Worm (Caenorhabditis elegans) whole organism, L2 larva: ENCODE measurements around the gene sor-1.

Source experiments
- Y55F3AM.14 ChIP-seq: fragments of 200-800 bp; sonication (Bioruptor generic); optimal IDR thresholded peaks from 2 replicates; lab custom pipeline; 2018; ENCODE audit warnings: mild to moderate bottlenecking, missing genetic modification characterization, missing compliant biosample characterization
- ama-1 ChIP-seq: fragments of 150-350 bp; optimal IDR thresholded peaks from 2 replicates; lab custom pipeline; 2018; ENCODE audit warnings: inconsistent platforms
- blmp-1 ChIP-seq: sonication (generic microtip); optimal IDR thresholded peaks from 2 replicates; lab custom pipeline; 2017; ENCODE audit warnings: missing genetic modification characterization, mild to moderate bottlenecking, missing compliant biosample characterization, antibody characterized with exemption, moderate library complexity; ENCODE audit not compliant: insufficient read depth
- ceh-82 ChIP-seq: fragments of 150-350 bp; optimal IDR thresholded peaks from 2 replicates; lab custom pipeline; 2014; ENCODE audit warnings: missing biosample characterization, missing genetic modification characterization
- gmeb-1 ChIP-seq: fragments of 150-350 bp; optimal IDR thresholded peaks from 2 replicates; lab custom pipeline; 2014; ENCODE audit warnings: missing biosample characterization, missing genetic modification characterization
- lsy-2 ChIP-seq, 2 experiments: fragments of 150-350 bp in 1 of 2; sonication (generic microtip) in 1 of 2; optimal IDR thresholded peaks; 2 replicates each; lab custom pipeline; 2014 to 2017; ENCODE audit warnings: missing biosample characterization in 2 of 2, missing genetic modification characterization in 2 of 2
- mdl-1 ChIP-seq, 2 experiments: fragments of 150-350 bp in 1 of 2; sonication (generic microtip) in 1 of 2; optimal IDR thresholded peaks; 2 replicates each; lab custom pipeline; 2017; ENCODE audit warnings: missing biosample characterization in 2 of 2, missing genetic modification characterization in 2 of 2
- nhr-10 ChIP-seq: sonication (generic microtip); optimal IDR thresholded peaks from 2 replicates; lab custom pipeline; 2017; ENCODE audit warnings: missing biosample characterization, missing genetic modification characterization
- skn-1 ChIP-seq: sonication (generic microtip); optimal IDR thresholded peaks from 2 replicates; lab custom pipeline; 2017; ENCODE audit warnings: missing biosample characterization, missing genetic modification characterization
- sma-3 ChIP-seq: sonication (generic microtip); optimal IDR thresholded peaks from 2 replicates; lab custom pipeline; 2016; ENCODE audit warnings: missing genetic modification reagents, missing genetic modification characterization, missing compliant biosample characterization
- unc-62 ChIP-seq: fragments of 150-350 bp; optimal IDR thresholded peaks from 2 replicates; lab custom pipeline; 2014; ENCODE audit warnings: missing biosample characterization, missing genetic modification reagents, missing genetic modification characterization
- ztf-11 ChIP-seq: sonication (generic microtip); optimal IDR thresholded peaks from 2 replicates; lab custom pipeline; 2017; ENCODE audit warnings: missing biosample characterization, missing genetic modification characterization
- ztf-4 ChIP-seq: fragments of 150-350 bp; optimal IDR thresholded peaks from 2 replicates; lab custom pipeline; 2014; ENCODE audit warnings: missing biosample characterization, missing genetic modification characterization

DNA sequence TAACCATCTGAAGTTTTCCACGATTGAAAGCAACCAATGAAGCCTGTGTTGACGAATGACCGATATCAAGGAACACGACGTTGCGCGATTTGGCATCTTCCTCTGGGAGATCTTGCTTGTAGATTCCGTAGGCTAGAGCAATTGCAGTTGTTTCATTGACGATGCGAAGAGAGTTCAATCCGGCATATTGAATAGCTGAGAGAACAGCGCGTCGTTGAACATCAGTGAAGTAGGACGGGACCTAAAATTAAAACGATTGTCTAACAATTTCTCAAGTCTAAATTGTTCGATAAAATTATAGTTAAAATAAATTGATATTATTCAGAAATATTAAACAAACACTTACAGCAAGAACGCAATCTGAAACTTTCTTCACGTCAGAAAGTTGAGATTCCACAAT is 28.1 kb downstream of the sor-1 start:
- TF ChIP-seq sma-3 (GFP tag; lab: Kevin White, UChicago): no peak
- TF ChIP-seq ama-1 (lab: Kevin White, UChicago): no peak
- no peak for TF ChIP-seq unc-62 (GFP tag; lab: Kevin White, UChicago)
- TF ChIP-seq ztf-4 (tag; lab: Kevin White, UChicago): no peak
- TF ChIP-seq Y55F3AM.14 (GFP tag; lab: Kevin White, UChicago): no peak
- TF ChIP-seq lsy-2 (tag; optimal IDR thresholded peaks at IDR 0.05; lab: Kevin White, UChicago): no peak
- TF ChIP-seq skn-1 (tag; lab: Kevin White, UChicago): no peak
- TF ChIP-seq gmeb-1 (tag; lab: Kevin White, UChicago): no peak
- no peak for TF ChIP-seq blmp-1 (tag; lab: Kevin White, UChicago)
- no peak for TF ChIP-seq mdl-1 (tag; optimal IDR thresholded peaks at IDR 0.05; lab: Kevin White, UChicago)
- TF ChIP-seq ceh-82 (tag; lab: Kevin White, UChicago): no peak
- no peak for TF ChIP-seq nhr-10
- no peak for TF ChIP-seq ztf-11
